Worm (Caenorhabditis elegans): ENCODE results near the gene Y45F10A.7.
"Not testable (repeated sequence)": the region's sequence is repeated elsewhere in the genome, so short reads cannot be mapped to it uniquely, and the experiment has no call there.

- not testable (repeated sequence) for TF ChIP-seq tbx-11 (GFP tag; IDR thresholded peaks at IDR 0.05); ceh-13 (GFP tag; optimal IDR thresholded peaks at IDR 0.05); ama-1 (optimal IDR thresholded peaks at IDR 0.05)
- TF ChIP-seq flt-1 (GFP tag; IDR thresholded peaks at IDR 0.05): peak; percentile 59
Measured at ce11 chrIV:13504065-13504464, 11.7 kb downstream of the Y45F10A.7 start.

Data from whole organism, early embryonic.